Fruit fly (Drosophila melanogaster) whole organism, embryonic: Measurements from ENCODE around the gene Dok.

ENCODE experiments used
- CG10565 ChIP-seq: fragments of 200-800 bp; sonication (Bioruptor generic); optimal IDR thresholded peaks from 3 replicates; lab custom pipeline; 2016; ENCODE audit warnings: missing biosample characterization, mild to moderate bottlenecking, missing genetic modification characterization
- CG11093 ChIP-seq: fragments of 200-800 bp; sonication (Bioruptor generic); IDR thresholded peaks from 3 replicates; pipeline ENCODE4 v1.3.6; 2022; ENCODE audit warnings: missing biosample characterization, missing genetic modification characterization
- CG11560 ChIP-seq: fragments of 200-800 bp; sonication (Bioruptor generic); IDR thresholded peaks from 3 replicates; pipeline ENCODE4 v1.3.6; 2022; ENCODE audit warnings: missing biosample characterization, missing genetic modification characterization
- CG11695 ChIP-seq: fragments of 200-800 bp; sonication (Bioruptor generic); IDR thresholded peaks from 3 replicates; pipeline ENCODE4 v1.3.6; 2022; ENCODE audit warnings: missing biosample characterization, missing genetic modification characterization
- CG11696 ChIP-seq: fragments of 200-800 bp; sonication (Bioruptor generic); IDR thresholded peaks from 2 replicates; pipeline ENCODE4 v1.3.6; 2022; ENCODE audit warnings: missing biosample characterization, missing genetic modification characterization
- CG12236 ChIP-seq: fragments of 200-800 bp; sonication (Bioruptor generic); optimal IDR thresholded peaks from 2 replicates; lab custom pipeline; 2016; ENCODE audit warnings: missing biosample characterization, missing genetic modification characterization
- CG12299 ChIP-seq: fragments of 200-800 bp; sonication (Bioruptor generic); optimal IDR thresholded peaks from 2 replicates; lab custom pipeline; 2018; ENCODE audit warnings: missing biosample characterization, mild to moderate bottlenecking, missing genetic modification characterization
- CG1233 ChIP-seq: fragments of 200-800 bp; sonication (Bioruptor generic); optimal IDR thresholded peaks from 4 replicates; lab custom pipeline; 2018; ENCODE audit warnings: missing biosample characterization, mild to moderate bottlenecking, missing genetic modification characterization
- CG12942 ChIP-seq: fragments of 200-800 bp; sonication (Bioruptor generic); optimal IDR thresholded peaks from 3 replicates; lab custom pipeline; 2016; ENCODE audit warnings: missing biosample characterization, missing genetic modification characterization
- CG13424 ChIP-seq: fragments of 200-800 bp; sonication (Bioruptor generic); optimal IDR thresholded peaks from 2 replicates; lab custom pipeline; 2019; ENCODE audit warnings: missing biosample characterization, mild to moderate bottlenecking, missing genetic modification characterization, moderate library complexity
- CG14050 ChIP-seq: fragments of 200-800 bp; sonication (Bioruptor generic); IDR thresholded peaks from 3 replicates; pipeline ENCODE4 v1.3.6; 2022; ENCODE audit warnings: missing biosample characterization, missing genetic modification characterization
- CG15269 ChIP-seq: fragments of 200-800 bp; sonication (Bioruptor generic); optimal IDR thresholded peaks from 2 replicates; lab custom pipeline; 2018; ENCODE audit warnings: missing biosample characterization, mild to moderate bottlenecking, missing genetic modification characterization, moderate library complexity
- CG1603 ChIP-seq: fragments of 200-800 bp; sonication (Bioruptor generic); optimal IDR thresholded peaks from 2 replicates; lab custom pipeline; 2019; ENCODE audit warnings: missing biosample characterization, mild to moderate bottlenecking, missing genetic modification characterization, moderate library complexity
- CG16813 ChIP-seq: fragments of 200-800 bp; sonication (Bioruptor generic); IDR thresholded peaks from 3 replicates; pipeline ENCODE4 v1.3.6; 2022; ENCODE audit warnings: missing biosample characterization, missing genetic modification characterization; ENCODE audit not compliant: partially characterized antibody
- CG18476 ChIP-seq: fragments of 200-800 bp; sonication (Bioruptor generic); optimal IDR thresholded peaks from 2 replicates; lab custom pipeline; 2016; ENCODE audit warnings: missing biosample characterization, mild to moderate bottlenecking, missing genetic modification characterization
- CG18619 ChIP-seq: fragments of 200-800 bp; sonication (Bioruptor generic); optimal IDR thresholded peaks from 3 replicates; lab custom pipeline; 2017; ENCODE audit warnings: missing biosample characterization, mild to moderate bottlenecking, missing genetic modification characterization
- CG18764 ChIP-seq: fragments of 200-800 bp; sonication (Bioruptor generic); optimal IDR thresholded peaks from 3 replicates; lab custom pipeline; 2016; ENCODE audit warnings: missing biosample characterization, missing genetic modification characterization
- CG34376 ChIP-seq: fragments of 200-800 bp; sonication (Bioruptor generic); optimal IDR thresholded peaks from 2 replicates; lab custom pipeline; 2018; ENCODE audit warnings: missing biosample characterization, mild to moderate bottlenecking, missing genetic modification characterization
- D19B ChIP-seq: fragments of 200-800 bp; sonication (Bioruptor generic); optimal IDR thresholded peaks from 2 replicates; lab custom pipeline; 2017; ENCODE audit warnings: missing biosample characterization, mild to moderate bottlenecking, missing genetic modification characterization
- Drgx ChIP-seq: fragments of 200-800 bp; sonication (Bioruptor generic); IDR thresholded peaks from 2 replicates; pipeline ENCODE4 v1.3.6; 2022; ENCODE audit warnings: missing biosample characterization, missing genetic modification characterization
- Gug ChIP-seq: fragments of 200-800 bp; sonication (Bioruptor generic); IDR thresholded peaks from 4 replicates; pipeline ENCODE4 v1.3.6; 2022; ENCODE audit warnings: missing biosample characterization, missing genetic modification characterization
- Lpt ChIP-seq: fragments of >200 bp; optimal IDR thresholded peaks from 2 replicates; lab custom pipeline; 2018; ENCODE audit warnings: missing biosample characterization, missing genetic modification characterization
- Med ChIP-seq: fragments of 200-800 bp; sonication (Bioruptor generic); peaks from one replicate; lab custom pipeline; 2016; ENCODE audit warnings: missing biosample characterization, missing genetic modification characterization, mild to moderate bottlenecking, inconsistent platforms, moderate library complexity
- Neu2 ChIP-seq: fragments of 200-800 bp; sonication (Bioruptor generic); optimal IDR thresholded peaks from 3 replicates; lab custom pipeline; 2016; ENCODE audit warnings: missing biosample characterization, missing genetic modification characterization, borderline replicate concordance
- Oli ChIP-seq: fragments of 200-800 bp; sonication (Bioruptor generic); optimal IDR thresholded peaks from 2 replicates; lab custom pipeline; 2018; ENCODE audit warnings: missing biosample characterization, mild to moderate bottlenecking, missing genetic modification characterization, moderate library complexity
- Pdp1 ChIP-seq, 2 experiments: fragments of 200-800 bp; sonication (Bioruptor generic); optimal IDR thresholded peaks; 3 replicates each; lab custom pipeline; 2016; ENCODE audit warnings: missing biosample characterization in 2 of 2, missing genetic modification characterization in 2 of 2, mild to moderate bottlenecking in 1 of 2, moderate library complexity in 1 of 2
- Side ChIP-seq: fragments of 200-800 bp; sonication (Bioruptor generic); optimal IDR thresholded peaks from 2 replicates; lab custom pipeline; 2016; ENCODE audit warnings: missing biosample characterization, missing genetic modification characterization
- Taf1 ChIP-seq: fragments of 200-800 bp; sonication (Bioruptor generic); IDR thresholded peaks from 2 replicates; pipeline ENCODE4 v1.3.6; 2022; ENCODE audit warnings: missing biosample characterization, missing genetic modification characterization
- YL-1 ChIP-seq: fragments of 200-800 bp; sonication (Bioruptor generic); optimal IDR thresholded peaks from 3 replicates; lab custom pipeline; 2017; ENCODE audit warnings: missing biosample characterization, mild to moderate bottlenecking, missing genetic modification characterization
- ab ChIP-seq: fragments of 200-800 bp; sonication (Bioruptor generic); optimal IDR thresholded peaks from 2 replicates; lab custom pipeline; 2016; ENCODE audit warnings: missing biosample characterization, missing genetic modification characterization
- br ChIP-seq: fragments of >200 bp; optimal IDR thresholded peaks from 2 replicates; lab custom pipeline; 2017
- chif ChIP-seq, 2 experiments: fragments of 200-800 bp; sonication (Bioruptor generic); optimal IDR thresholded peaks; 3 replicates each; lab custom pipeline; 2016; ENCODE audit warnings: missing biosample characterization in 2 of 2, missing genetic modification characterization in 2 of 2
- ci ChIP-seq: fragments of 200-800 bp; sonication (Bioruptor generic); IDR thresholded peaks from 3 replicates; pipeline ENCODE4 v1.3.6; 2022; ENCODE audit warnings: missing biosample characterization, missing genetic modification characterization
- crol ChIP-seq: fragments of 200-800 bp; sonication (Bioruptor generic); IDR thresholded peaks from 2 replicates; pipeline ENCODE4 v1.3.6; 2022; ENCODE audit warnings: missing biosample characterization, missing genetic modification characterization
- fd96Cb ChIP-seq: fragments of 200-800 bp; sonication (Bioruptor generic); optimal IDR thresholded peaks from 2 replicates; lab custom pipeline; 2018; ENCODE audit warnings: missing biosample characterization, mild to moderate bottlenecking, missing genetic modification characterization, moderate library complexity
- ftz-f1 ChIP-seq: fragments of 200-800 bp; sonication (Bioruptor generic); optimal IDR thresholded peaks from 2 replicates; lab custom pipeline; 2016; ENCODE audit warnings: missing biosample characterization, missing genetic modification characterization
- gcm ChIP-seq: fragments of 200-800 bp; sonication (Bioruptor generic); optimal IDR thresholded peaks from 2 replicates; lab custom pipeline; 2019; ENCODE audit warnings: missing biosample characterization, mild to moderate bottlenecking, missing genetic modification characterization, moderate library complexity
- gfzf ChIP-seq: fragments of 200-800 bp; sonication (Bioruptor generic); optimal IDR thresholded peaks from 2 replicates; lab custom pipeline; 2016; ENCODE audit warnings: missing biosample characterization, mild to moderate bottlenecking, missing genetic modification characterization, moderate library complexity
- hbn ChIP-seq: fragments of 200-800 bp; sonication (Bioruptor generic); IDR thresholded peaks from 2 replicates; pipeline ENCODE4 v1.3.6; 2022; ENCODE audit warnings: missing biosample characterization, missing genetic modification characterization; ENCODE audit not compliant: partially characterized antibody
- jumu ChIP-seq: fragments of 200-800 bp; sonication (Bioruptor generic); optimal IDR thresholded peaks from 3 replicates; lab custom pipeline; 2016; ENCODE audit warnings: missing biosample characterization, missing genetic modification characterization
- onecut ChIP-seq: fragments of 200-800 bp; sonication (Bioruptor generic); IDR thresholded peaks from 2 replicates; pipeline ENCODE4 v1.3.6; 2022; ENCODE audit warnings: missing biosample characterization, missing genetic modification characterization
- pum ChIP-seq: fragments of 200-800 bp; sonication (Bioruptor generic); optimal IDR thresholded peaks from 2 replicates; lab custom pipeline; 2016; ENCODE audit warnings: missing biosample characterization, missing genetic modification characterization
- ranshi ChIP-seq: fragments of 200-800 bp; sonication (Bioruptor generic); IDR thresholded peaks from 2 replicates; pipeline ENCODE4 v1.3.6; 2022; ENCODE audit warnings: missing biosample characterization, missing genetic modification characterization
- sc ChIP-seq, 3 experiments: fragments of >200 bp in 2 of 3; fragments of 200-800 bp in 1 of 3; sonication (Bioruptor generic) in 1 of 3; optimal IDR thresholded peaks; 2 replicates in 2 of 3; 3 replicates in 1 of 3; lab custom pipeline; 2017; ENCODE audit warnings: mild to moderate bottlenecking in 1 of 3, missing biosample characterization in 1 of 3, missing genetic modification characterization in 1 of 3, missing genetic modification reagents in 1 of 3
- sens-2 ChIP-seq: fragments of 200-800 bp; sonication (Bioruptor generic); IDR thresholded peaks from 2 replicates; pipeline ENCODE4 v1.3.6; 2022; ENCODE audit warnings: missing biosample characterization, missing genetic modification characterization
- ssp ChIP-seq: fragments of 200-800 bp; sonication (Bioruptor generic); IDR thresholded peaks from 2 replicates; pipeline ENCODE4 v1.3.6; 2022; ENCODE audit warnings: missing biosample characterization, missing genetic modification characterization
- tgo ChIP-seq: fragments of 200-800 bp; sonication (Bioruptor generic); IDR thresholded peaks from 3 replicates; pipeline ENCODE4 v1.3.6; 2022; ENCODE audit warnings: missing biosample characterization, missing genetic modification characterization
- tup ChIP-seq: fragments of 200-800 bp; sonication (Bioruptor generic); optimal IDR thresholded peaks from 2 replicates; lab custom pipeline; 2016; ENCODE audit warnings: missing biosample characterization, mild to moderate bottlenecking, missing genetic modification characterization, moderate library complexity
- zen ChIP-seq: fragments of 200-800 bp; sonication (Bioruptor generic); optimal IDR thresholded peaks from 3 replicates; lab custom pipeline; 2018; ENCODE audit warnings: missing biosample characterization, mild to moderate bottlenecking, missing genetic modification characterization, moderate library complexity
- zf30C ChIP-seq: fragments of 200-800 bp; sonication (Bioruptor generic); optimal IDR thresholded peaks from 3 replicates; lab custom pipeline; 2018; ENCODE audit warnings: missing biosample characterization, mild to moderate bottlenecking, missing genetic modification characterization
- zfh1 ChIP-seq: fragments of 200-800 bp; sonication (Bioruptor generic); IDR thresholded peaks from 3 replicates; pipeline ENCODE4 v1.3.6; 2022; ENCODE audit warnings: missing biosample characterization, missing genetic modification characterization

Dok gene

DNA sequence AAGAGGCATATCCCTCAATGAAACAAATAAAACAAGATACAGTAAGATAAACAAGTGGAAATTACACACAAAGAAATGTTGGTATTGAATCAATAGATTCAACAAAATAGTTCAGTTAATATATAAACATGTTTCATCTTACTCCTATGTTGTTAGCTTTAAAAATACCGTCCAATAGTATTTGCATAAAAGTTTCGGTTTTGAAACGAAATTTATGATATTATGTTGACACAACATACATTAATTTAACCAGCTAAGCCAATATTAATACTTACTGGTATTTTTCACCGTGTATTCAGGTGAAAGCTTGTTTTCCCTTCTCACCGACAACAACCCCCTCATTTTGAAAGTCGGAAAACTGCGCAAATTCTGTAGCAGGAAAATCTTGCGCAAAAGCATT, 14.5 kb downstream of the Dok start (continued):
- no peak for TF ChIP-seq tup (GFP tag; lab: Kevin White, UChicago)
- peak; percentile 41 to 65 for TF ChIP-seq Pdp1 (GFP tag; optimal IDR thresholded peaks at IDR 0.05; lab: Kevin White, UChicago)
- TF ChIP-seq Gug (GFP tag; lab: Robert Waterston, UW): no peak
- TF ChIP-seq Drgx (GFP tag; lab: Robert Waterston, UW): no peak
- TF ChIP-seq Med (GFP tag; lab: Kevin White, UChicago): peak; percentile 84
- peak; percentile 42 for TF ChIP-seq gcm (GFP tag; lab: Kevin White, UChicago)
- TF ChIP-seq Oli (tag; lab: Kevin White, UChicago): peak; percentile 64
- peak; percentile 13 for TF ChIP-seq YL-1 (GFP tag; lab: Kevin White, UChicago)
- TF ChIP-seq Side (GFP tag; lab: Kevin White, UChicago): peak; percentile 50
- TF ChIP-seq CG10565 (GFP tag; lab: Kevin White, UChicago): no peak
- TF ChIP-seq hbn (GFP tag; lab: Robert Waterston, UW): no peak
- TF ChIP-seq pum (GFP tag; lab: Kevin White, UChicago): peak; percentile 43
- 0 out of 2 replicates have a peak, but pooled peaks have one; percentile 13 for TF ChIP-seq Taf1 (GFP tag; lab: Robert Waterston, UW)
- TF ChIP-seq br (lab: Kevin White, UChicago): no peak
- TF ChIP-seq CG14050: no peak
- peak; percentile 34; the same call in 1 of the 3 replicates for TF ChIP-seq tgo
- peak; percentile 40; the same call in 1 of the 2 replicates for TF ChIP-seq onecut
- TF ChIP-seq CG15269 (tag; lab: Kevin White, UChicago): peak; percentile 71
- TF ChIP-seq CG12299 (tag; lab: Kevin White, UChicago): peak; percentile 80
- TF ChIP-seq ssp (GFP tag; lab: Robert Waterston, UW): peak; percentile 26; the same call in 1 of the 2 replicates
- TF ChIP-seq CG12942 (GFP tag; lab: Kevin White, UChicago): peak; percentile 40
- no peak for TF ChIP-seq CG11696 (GFP tag; lab: Robert Waterston, UW)
- peak; percentile 46 for TF ChIP-seq CG18476 (GFP tag; lab: Kevin White, UChicago)
- TF ChIP-seq CG34376 (GFP tag; lab: Kevin White, UChicago): peak; percentile 63
- TF ChIP-seq CG11695: peak; percentile 58; the same call in 2 of the 3 replicates
- no peak; the same call in 2 of the 3 replicates for TF ChIP-seq zfh1 (GFP tag; lab: Robert Waterston, UW)
- no peak for TF ChIP-seq crol (GFP tag; lab: Robert Waterston, UW)
- peak; percentile 72 for TF ChIP-seq ci (GFP tag; lab: Robert Waterston, UW)
- TF ChIP-seq Lpt (GFP tag; lab: Kevin White, UChicago): no peak
- TF ChIP-seq zf30C (GFP tag; lab: Kevin White, UChicago): peak; percentile 58
- TF ChIP-seq CG13424 (tag; lab: Kevin White, UChicago): peak; percentile 75
- TF ChIP-seq sens-2 (GFP tag; lab: Robert Waterston, UW): no peak
- TF ChIP-seq CG18764 (GFP tag; lab: Kevin White, UChicago): peak; percentile 34
- TF ChIP-seq sc (optimal IDR thresholded peaks at IDR 0.05; lab: Kevin White, UChicago): no peak
- TF ChIP-seq sc (GFP tag; optimal IDR thresholded peaks at IDR 0.05; lab: Kevin White, UChicago): peak; percentile 15
- TF ChIP-seq ranshi: peak; percentile 36; the same call in 1 of the 2 replicates
- no peak for TF ChIP-seq gfzf (GFP tag; lab: Kevin White, UChicago)
- TF ChIP-seq jumu: peak; percentile 35
- TF ChIP-seq zen: peak; percentile 1
- 0 out of 3 replicates have a peak, but pooled peaks have one; percentile 35 for TF ChIP-seq CG11093 (GFP tag; lab: Robert Waterston, UW)
- peak; percentile 10 for TF ChIP-seq D19B (GFP tag; lab: Kevin White, UChicago)
- no peak for TF ChIP-seq Neu2 (GFP tag; lab: Kevin White, UChicago)
- no peak for TF ChIP-seq ftz-f1 (GFP tag; lab: Kevin White, UChicago)
- TF ChIP-seq ab (GFP tag; lab: Kevin White, UChicago): no peak
- TF ChIP-seq CG12236 (GFP tag; lab: Kevin White, UChicago): no peak
- TF ChIP-seq CG1233 (GFP tag; lab: Kevin White, UChicago): peak; percentile 67
- TF ChIP-seq CG18619 (GFP tag; lab: Kevin White, UChicago): peak; percentile 42
- peak in 1 of 2 experiments; percentile 63 for TF ChIP-seq chif (GFP tag; optimal IDR thresholded peaks at IDR 0.05; lab: Kevin White, UChicago)
- peak; percentile 75 for TF ChIP-seq CG1603
- TF ChIP-seq CG11560 (tag; lab: Robert Waterston, UW): no peak
- TF ChIP-seq fd96Cb (tag; lab: Kevin White, UChicago): peak; percentile 62
- TF ChIP-seq CG16813 (GFP tag; lab: Robert Waterston, UW): no peak
